Fruit fly (Drosophila melanogaster): ENCODE data around the gene GlcAT-P.
A peak's percentile ranks its signal among the peaks of the same experiment; 100 is the strongest.

DNA sequence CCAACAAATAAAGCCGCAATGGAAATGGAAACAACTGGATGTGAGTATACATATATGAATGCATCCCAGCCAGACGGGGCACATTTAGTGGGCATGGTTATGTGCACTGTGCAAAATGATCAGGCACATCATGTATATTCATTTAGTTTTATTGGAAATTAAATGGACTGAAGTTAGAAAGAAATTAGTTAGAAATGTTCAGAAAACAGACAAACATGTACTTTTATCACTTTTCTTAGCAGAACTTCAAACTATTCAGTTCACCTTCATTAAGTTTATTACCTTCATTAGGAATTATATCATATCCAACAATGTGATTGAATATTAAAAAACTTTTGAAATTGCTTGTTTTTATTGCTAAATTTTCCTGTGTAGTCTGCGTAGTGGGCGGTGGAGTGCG lies 10.6 kb downstream of the GlcAT-P start:
- peak; percentile 39 for TF ChIP-seq Hr4 (GFP tag; optimal IDR thresholded peaks at IDR 0.05)
- no peak for TF ChIP-seq Ets21C (GFP tag; optimal IDR thresholded peaks at IDR 0.05)
- no peak for TF ChIP-seq svp (GFP tag)
- peak; percentile 7 for TF ChIP-seq CG10631 (GFP tag; optimal IDR thresholded peaks at IDR 0.05)
- TF ChIP-seq lz (GFP tag; optimal IDR thresholded peaks at IDR 0.05): no peak
- TF ChIP-seq CG6854 (GFP tag; optimal IDR thresholded peaks at IDR 0.05): no peak
- TF ChIP-seq esn (GFP tag; optimal IDR thresholded peaks at IDR 0.05): peak; percentile 11
- no peak for TF ChIP-seq CG8319 (GFP tag; optimal IDR thresholded peaks at IDR 0.05)
- peak; percentile 46 for TF ChIP-seq CG10669 (GFP tag; optimal IDR thresholded peaks at IDR 0.05)
- peak; percentile 31 for TF ChIP-seq OdsH (GFP tag; optimal IDR thresholded peaks at IDR 0.05)
- peak; percentile 42 for TF ChIP-seq CG32006 (GFP tag; optimal IDR thresholded peaks at IDR 0.05)
- TF ChIP-seq eg (GFP tag; IDR thresholded peaks at IDR 0.05): no peak

Data from whole organism, prepupa.